Worm (Caenorhabditis elegans): Measurements from ENCODE around the gene K07H8.7.

DNA sequence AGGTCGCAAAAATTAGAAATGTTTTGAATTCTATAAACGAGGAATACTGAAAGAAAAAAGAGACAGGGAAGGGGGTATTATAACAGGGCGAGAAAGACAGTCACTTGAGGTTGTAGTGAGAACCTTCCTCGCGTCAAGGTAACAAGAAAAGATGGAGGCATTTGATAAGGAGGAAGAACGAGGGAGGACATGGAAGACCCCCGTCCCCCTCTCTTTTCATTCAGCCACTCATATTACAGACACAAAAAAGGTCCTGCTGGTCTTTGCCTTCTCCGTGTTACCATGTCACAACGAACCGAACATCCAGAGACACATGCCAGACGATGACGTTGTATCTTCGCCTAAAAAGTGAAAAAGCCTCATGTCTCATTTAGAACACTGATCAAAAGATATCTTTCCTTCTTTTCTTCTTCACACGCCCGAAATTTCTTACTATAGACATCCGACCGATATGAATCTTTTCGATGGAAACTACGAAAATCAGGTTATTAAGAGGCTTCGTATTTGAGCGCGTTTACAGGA, 18.4 kb downstream of the K07H8.7 start:
- TF ChIP-seq tbx-2 (tag; optimal IDR thresholded peaks at IDR 0.05) (no peak), snpc-4 (tag; optimal IDR thresholded peaks at IDR 0.05) (no peak), nhr-25 (tag; optimal IDR thresholded peaks at IDR 0.05) (peak; percentile 38), jun-1 (tag; optimal IDR thresholded peaks at IDR 0.05) (no peak), ama-1 (optimal IDR thresholded peaks at IDR 0.05) (no peak), lin-39 (tag; optimal IDR thresholded peaks at IDR 0.05) (no peak), egl-5 (tag; optimal IDR thresholded peaks at IDR 0.05) (no peak), ceh-16 (tag; optimal IDR thresholded peaks at IDR 0.05) (no peak), nhr-237 (tag; optimal IDR thresholded peaks at IDR 0.05) (no peak)
